Worm (Caenorhabditis elegans): ENCODE measurements around the gene spr-3.

- TF ChIP-seq elt-3 (tag; optimal IDR thresholded peaks at IDR 0.05) (no peak), mls-2 (tag; optimal IDR thresholded peaks at IDR 0.05) (no peak), snpc-4 (tag; optimal IDR thresholded peaks at IDR 0.05) (no peak), lin-13 (tag; optimal IDR thresholded peaks at IDR 0.05) (no peak), ztf-11 (tag; optimal IDR thresholded peaks at IDR 0.05) (no peak), pha-4 (tag; optimal IDR thresholded peaks at IDR 0.05) (no peak)
Measured at ce11 chrX:4528905-4529304, 15.0 kb downstream of the spr-3 start.

Data from whole organism, mixed stage, embryonic.